Worm (Caenorhabditis elegans) whole organism, L3 larva: Measurements from ENCODE around the gene mys-1.

Source experiments
- ZK546.5 ChIP-seq: sonication (generic microtip); optimal IDR thresholded peaks from 2 replicates; lab custom pipeline; 2017; ENCODE audit warnings: missing biosample characterization, missing genetic modification characterization
- daf-12 ChIP-seq: fragments of 150-350 bp; optimal IDR thresholded peaks from 2 replicates; lab custom pipeline; 2014; ENCODE audit warnings: missing biosample characterization, missing genetic modification reagents, missing genetic modification characterization
- elt-3 ChIP-seq, 3 experiments: fragments of 150-350 bp in 1 of 3; sonication (generic microtip) in 2 of 3; optimal IDR thresholded peaks; 2 replicates in 2 of 3; 4 replicates in 1 of 3; lab custom pipeline; 2014 to 2017; ENCODE audit warnings: missing biosample characterization in 3 of 3, missing genetic modification characterization in 3 of 3

ce11 chrV:7111276-7111675 is 26.8 kb upstream of the mys-1 start:
- no peak for TF ChIP-seq ZK546.5 (tag; lab: Kevin White, UChicago)
- no peak for TF ChIP-seq daf-12
- no peak for TF ChIP-seq elt-3 (tag; optimal IDR thresholded peaks at IDR 0.05; lab: Kevin White, UChicago)
